Fruit fly (Drosophila melanogaster): ENCODE results near the gene Oli.

Oli gene

DNA sequence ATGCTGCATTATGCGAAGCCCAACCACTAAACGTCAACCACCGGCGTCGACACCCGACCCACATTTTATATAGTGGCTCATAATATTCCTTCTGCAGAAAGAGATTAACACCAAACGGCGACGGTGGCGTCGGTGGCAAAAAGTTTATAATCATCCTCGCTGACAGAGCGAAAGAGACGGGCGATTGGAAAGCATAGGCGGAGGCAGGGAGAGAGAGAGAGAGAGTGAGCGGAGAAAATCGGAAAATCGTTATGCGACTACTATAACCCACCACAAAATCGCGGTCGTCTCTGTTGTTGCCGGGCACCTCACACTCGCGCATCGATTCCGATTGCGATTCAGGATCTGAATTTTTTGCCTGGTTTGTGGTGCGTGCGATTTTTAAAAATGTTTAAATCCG lies at the start of gene Oli:
Gene Oli (plus strand): TSS at position 70 of the 400 bp plus-strand sequence.
- TF ChIP-seq CTCF (optimal IDR thresholded peaks at IDR 0.05) (no peak), CG8478 (optimal IDR thresholded peaks at IDR 0.05) (no peak)

DNA sequence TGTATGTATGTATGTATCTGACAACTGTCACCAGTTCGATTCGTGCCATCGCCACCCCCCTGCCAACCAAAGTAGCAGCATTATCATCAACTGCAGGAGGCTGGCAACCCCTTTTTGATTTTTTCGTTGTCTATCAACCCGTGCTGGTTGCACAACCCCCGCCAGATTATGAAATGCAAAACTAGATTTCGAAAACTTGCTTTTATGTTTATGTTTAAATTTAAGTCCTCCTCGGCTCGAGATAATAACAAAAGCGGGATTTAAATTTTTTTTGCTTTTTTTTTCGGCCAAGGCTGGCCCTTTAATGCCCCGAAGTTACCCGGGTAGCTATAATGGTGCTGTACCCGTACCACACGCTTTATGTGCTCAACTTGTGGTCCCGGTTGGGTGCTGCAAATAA lies 47.9 kb upstream of the Oli start:
- TF ChIP-seq CG8478 (optimal IDR thresholded peaks at IDR 0.05) (no peak), CTCF (optimal IDR thresholded peaks at IDR 0.05) (no peak)

DNA sequence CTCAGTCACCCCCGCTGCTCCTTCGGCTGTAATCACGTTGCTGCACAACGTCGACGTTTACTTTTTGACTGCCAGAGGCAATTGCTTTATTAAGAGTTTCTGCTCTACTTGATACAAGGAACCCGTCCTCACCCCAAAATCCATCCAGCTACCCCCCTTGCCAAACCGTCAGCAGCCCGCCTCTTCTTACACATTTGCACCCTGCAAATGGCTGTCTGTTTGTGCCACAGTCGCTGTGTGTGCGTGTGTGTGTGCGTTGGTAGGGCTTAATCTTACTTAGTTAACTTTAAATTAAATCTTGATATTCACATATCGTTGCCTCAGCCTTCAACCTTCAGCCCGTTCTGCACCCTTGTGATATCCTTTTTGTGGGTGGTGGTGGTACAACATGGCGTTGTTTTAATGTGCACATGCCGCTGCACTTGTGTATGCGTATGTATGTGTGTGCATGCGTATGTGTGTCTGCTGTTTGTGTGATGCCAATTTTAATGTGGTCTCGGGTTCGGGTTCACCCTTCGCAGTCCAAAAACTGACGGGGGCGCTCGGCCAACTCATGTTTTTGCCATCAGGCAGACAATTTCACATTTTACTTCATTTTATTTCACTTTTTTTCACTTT lies 46.2 kb upstream of the Oli start:
- TF ChIP-seq CG8478 (optimal IDR thresholded peaks at IDR 0.05), result no peak
- TF ChIP-seq CTCF (optimal IDR thresholded peaks at IDR 0.05), result no peak

DNA sequence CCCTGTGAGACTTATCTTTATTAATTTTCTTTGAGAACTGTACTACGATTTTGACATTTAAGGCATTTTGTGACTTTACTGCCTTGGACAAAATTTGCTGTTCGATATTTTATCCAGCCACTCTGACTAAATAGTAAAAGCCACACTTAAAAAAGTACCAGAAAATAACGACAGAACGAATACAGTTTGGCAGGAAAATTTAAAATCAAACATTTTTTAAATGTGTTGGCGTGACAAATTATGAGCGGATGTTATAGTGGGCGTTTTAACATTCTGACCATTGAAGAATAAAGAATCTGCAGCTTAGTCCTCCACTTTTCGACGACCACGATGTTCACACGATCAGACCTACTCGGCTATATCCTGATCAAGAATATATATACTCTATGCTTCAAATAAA lies 33.3 kb upstream of the Oli start, which contains the start of gene CG7094:
Gene CG7094 (minus strand): TSS at position 101 of the 400 bp plus-strand sequence.
- TF ChIP-seq CG8478 (optimal IDR thresholded peaks at IDR 0.05), result no peak
- no peak for TF ChIP-seq CTCF (optimal IDR thresholded peaks at IDR 0.05)

DNA sequence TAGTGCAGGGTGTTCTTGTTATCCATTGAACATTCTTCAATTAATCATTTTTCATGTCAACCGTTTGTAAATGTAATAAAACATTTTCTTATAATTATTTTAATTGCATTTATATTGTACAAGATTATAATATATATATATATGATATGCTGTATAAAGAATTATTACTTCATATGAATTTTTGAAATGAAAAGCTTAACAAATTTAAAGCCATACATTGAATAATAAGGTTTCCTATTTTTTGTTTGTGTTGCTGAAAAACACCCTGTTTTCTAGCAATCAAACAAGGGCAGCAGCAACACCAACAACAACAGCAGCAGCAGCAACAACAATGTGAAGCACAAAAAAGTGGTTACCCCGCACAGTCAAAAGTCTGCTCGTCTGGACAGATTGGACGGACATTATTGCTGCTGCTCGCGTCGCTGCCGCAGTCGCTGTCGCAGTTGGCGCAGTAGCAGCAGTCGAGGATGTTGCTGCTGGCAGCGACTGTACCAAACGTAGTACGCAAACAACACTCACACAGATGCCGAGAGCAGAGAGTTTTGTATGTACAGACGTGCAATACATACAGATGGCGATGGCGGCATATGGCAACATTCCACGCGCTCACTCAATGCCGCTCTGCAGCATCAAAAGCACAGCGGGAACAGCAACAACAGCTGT lies 30.7 kb upstream of the Oli start:
- TF ChIP-seq CTCF (optimal IDR thresholded peaks at IDR 0.05) (no peak), CG8478 (optimal IDR thresholded peaks at IDR 0.05) (no peak)

DNA sequence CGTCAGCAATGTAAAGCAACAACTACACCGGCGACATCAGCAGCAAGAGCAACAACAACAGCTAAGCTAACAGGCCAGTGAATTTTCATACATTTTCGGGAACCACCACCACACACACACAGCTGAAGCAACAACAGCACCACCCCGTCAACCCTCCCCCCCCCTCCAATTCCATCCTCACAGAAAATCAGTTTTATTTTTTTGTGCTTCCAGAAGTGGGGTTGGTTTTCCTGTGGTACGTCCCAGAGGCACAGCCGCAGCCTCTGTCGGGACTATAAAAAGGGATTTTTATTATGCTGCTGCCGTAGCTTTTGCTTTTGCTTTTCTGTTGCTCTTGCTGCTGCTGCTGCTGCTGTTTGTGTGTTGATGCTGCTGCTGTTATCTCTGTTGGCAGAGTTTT lies 29.7 kb upstream of the Oli start:
- TF ChIP-seq CTCF (optimal IDR thresholded peaks at IDR 0.05) (no peak), CG8478 (optimal IDR thresholded peaks at IDR 0.05) (no peak)

DNA sequence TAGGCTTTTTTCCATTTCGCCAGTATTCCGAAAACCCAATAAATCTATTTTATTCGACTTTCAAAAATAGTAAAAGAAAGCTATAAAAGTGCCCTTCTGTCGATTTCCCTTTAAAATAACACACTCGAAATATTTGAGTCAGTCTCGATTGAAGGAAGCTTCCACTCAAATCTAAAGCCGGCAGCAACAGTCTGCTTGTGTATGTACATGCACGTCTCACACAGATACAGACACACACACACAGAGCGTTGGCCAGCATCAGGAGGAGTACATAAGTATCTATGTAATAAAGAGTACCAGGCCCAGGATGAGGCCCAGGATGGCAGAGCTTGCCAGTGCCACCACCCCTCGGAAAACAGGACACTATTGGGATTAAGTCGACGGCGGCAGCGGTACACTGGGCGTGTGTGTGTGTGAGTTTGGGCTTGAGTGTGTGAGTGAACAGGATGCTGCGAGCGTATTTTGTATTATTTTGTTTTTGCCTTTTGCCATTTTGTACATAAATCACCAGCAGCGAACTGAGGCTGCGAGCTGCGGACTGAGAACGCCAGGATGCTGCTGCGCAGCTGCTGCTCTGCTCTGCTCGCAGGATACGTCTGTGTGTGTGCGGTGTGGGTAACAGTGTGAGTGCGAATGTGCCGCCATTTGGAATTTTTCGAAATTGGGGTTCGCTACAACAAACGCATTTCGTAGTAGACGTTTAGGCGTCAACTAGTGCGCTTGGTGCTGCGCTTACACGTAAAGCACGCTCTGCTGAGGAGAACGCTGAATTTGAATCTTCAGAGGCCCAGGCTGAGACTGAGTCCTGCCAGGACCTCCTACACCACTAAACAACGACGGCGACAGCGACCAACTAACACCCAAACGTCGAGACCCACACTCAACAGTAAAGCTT lies 28.6 kb upstream of the Oli start:
- TF ChIP-seq CG8478 (optimal IDR thresholded peaks at IDR 0.05) (no peak), CTCF (optimal IDR thresholded peaks at IDR 0.05) (no peak)

DNA sequence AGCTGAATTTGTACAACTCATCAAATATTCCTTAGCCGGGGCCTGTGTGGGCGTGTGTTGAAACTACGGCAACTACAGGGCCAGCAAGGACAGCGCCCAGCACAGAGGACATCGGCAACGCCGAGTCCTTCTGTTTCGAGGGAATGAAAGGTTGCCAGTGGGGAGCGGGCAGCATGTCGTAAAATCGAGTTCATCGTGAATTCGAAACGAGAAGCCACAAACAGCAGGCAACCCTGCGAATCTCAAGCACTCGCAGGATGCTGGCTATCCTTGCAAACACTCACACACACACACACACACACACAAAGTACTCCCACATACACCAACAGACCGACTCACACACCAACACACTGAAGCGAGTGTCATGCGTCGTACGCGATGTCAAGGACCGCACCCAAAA lies 27.1 kb upstream of the Oli start:
- TF ChIP-seq CTCF (optimal IDR thresholded peaks at IDR 0.05), result no peak
- no peak for TF ChIP-seq CG8478 (optimal IDR thresholded peaks at IDR 0.05)

DNA sequence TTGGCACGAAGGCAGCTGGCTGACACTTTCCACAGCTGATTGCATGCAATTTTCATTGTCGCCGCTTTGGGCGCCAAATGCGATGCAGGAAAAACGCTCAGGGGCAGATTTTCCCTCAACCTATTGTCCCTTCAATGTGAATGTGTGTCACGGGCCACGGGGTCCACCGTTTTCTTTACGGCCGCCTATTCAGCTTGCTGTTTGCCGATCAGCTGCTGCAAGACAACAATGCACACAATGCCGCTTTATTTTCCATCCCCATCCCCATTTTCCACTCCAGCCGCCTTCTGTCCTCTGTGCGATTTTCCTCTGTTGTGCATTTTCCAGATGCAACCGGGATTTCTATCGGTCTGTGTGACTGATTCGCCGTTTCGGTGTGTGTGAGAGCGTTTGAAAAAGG lies 24.3 kb upstream of the Oli start:
- TF ChIP-seq CTCF (optimal IDR thresholded peaks at IDR 0.05) (no peak), CG8478 (optimal IDR thresholded peaks at IDR 0.05) (no peak)

DNA sequence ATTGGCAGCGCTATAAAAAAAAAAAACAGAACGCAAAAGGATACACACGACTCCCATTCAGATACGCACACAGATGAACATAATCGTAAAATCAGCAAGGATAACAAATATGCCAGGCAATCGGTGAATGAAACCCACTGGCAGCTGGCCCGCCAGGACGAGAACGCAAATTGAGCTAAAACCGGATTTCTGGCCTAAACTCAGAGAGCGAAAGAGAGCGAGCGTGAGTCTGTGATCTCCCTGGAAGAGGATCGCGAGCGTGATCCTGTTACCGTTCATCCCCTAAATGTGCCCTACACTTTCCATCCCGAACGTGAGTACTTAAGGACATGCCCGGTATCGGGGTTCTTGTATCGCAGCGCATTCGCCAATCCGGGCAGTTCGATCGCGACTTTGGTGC lies 23.2 kb upstream of the Oli start:
- TF ChIP-seq CG8478 (optimal IDR thresholded peaks at IDR 0.05) (no peak), CTCF (optimal IDR thresholded peaks at IDR 0.05) (no peak)

DNA sequence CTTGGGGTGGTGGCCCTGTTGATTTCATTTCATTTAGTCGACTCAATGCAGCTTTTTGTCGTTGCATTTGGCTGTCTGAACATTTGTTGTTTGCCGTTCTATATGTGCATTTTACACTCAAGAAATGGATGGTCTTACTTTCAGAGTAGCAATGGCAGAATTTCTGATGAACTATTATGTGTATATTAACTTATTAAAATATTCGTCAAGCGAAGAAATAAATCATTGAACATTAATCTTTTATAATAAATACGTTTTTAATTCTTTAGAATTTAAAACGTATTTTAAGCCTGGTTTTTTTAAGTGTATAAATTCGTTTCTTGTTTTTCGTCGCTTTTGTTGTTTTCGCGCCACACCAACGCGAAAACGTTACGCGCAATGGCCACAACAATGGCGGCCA lies 15.9 kb upstream of the Oli start:
- TF ChIP-seq CTCF (optimal IDR thresholded peaks at IDR 0.05) (no peak), CG8478 (optimal IDR thresholded peaks at IDR 0.05) (no peak)

DNA sequence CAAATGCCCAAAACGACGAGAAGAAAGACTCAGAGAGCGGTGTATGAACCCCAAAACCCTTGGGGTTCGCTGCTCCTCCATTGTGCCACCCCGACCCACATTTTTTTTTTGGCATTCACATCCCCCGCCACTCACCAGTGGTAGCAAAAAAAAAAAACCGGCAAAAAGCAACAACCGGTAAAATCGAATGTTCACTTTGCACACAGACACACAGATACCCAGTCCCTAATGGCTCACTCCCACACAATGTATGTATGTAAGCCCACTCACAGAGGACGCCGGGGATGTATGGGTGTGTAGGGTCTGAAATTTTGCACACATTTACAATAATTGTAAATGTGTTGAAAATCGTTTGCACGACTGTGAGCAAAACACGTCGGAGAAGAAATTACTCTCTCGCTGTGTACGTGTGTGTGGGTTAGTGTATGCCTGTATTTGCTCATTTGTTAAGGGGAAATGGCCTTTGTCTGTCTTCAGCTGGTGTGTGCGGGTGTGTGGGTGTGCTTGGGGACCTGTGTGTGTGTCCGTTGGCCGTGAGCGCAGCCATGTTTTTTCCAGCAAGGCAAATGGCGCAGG lies 14.6 kb upstream of the Oli start:
- TF ChIP-seq CG8478 (optimal IDR thresholded peaks at IDR 0.05) (no peak), CTCF (optimal IDR thresholded peaks at IDR 0.05) (no peak)

DNA sequence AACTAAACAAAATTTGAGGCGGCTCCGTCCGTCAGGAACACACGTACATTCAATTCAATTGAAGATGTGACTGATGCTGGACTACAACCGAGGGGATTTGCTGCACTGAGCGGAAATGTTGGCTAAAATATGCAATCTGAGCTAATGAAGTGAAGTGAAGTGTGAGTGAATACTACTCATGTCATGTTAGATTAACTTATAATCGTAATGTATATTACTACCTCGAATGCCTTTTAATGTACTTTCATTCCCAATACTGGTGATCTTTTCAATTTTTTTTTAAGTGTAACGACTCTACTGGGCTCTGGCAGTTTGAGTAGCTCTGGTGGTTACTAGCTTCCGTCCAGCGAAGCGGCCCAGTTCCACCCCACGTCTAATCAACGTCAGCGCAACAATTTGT lies 6.0 kb upstream of the Oli start:
- TF ChIP-seq CTCF (optimal IDR thresholded peaks at IDR 0.05) (no peak), CG8478 (optimal IDR thresholded peaks at IDR 0.05) (no peak)

DNA sequence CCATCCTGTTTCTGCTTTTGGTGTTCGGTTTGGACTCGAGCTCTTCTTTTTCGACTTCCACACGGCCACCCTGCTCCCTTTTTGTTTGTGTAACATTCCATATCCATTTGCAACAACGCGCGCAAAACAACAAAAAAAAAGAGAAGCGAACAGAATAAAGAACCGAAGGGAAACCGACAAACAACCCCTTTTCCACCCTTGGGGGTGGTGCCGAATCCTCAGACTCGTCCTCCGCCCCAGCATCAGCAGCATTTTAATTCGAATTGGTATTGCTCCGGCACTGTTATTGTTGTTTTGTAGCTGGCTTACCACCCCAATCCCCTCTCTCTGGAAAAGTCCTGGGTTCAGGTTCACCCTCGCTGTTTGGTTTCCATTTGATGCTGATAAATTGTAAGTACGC lies 4.0 kb upstream of the Oli start:
- TF ChIP-seq CG8478 (optimal IDR thresholded peaks at IDR 0.05) (no peak), CTCF (optimal IDR thresholded peaks at IDR 0.05) (no peak)

DNA sequence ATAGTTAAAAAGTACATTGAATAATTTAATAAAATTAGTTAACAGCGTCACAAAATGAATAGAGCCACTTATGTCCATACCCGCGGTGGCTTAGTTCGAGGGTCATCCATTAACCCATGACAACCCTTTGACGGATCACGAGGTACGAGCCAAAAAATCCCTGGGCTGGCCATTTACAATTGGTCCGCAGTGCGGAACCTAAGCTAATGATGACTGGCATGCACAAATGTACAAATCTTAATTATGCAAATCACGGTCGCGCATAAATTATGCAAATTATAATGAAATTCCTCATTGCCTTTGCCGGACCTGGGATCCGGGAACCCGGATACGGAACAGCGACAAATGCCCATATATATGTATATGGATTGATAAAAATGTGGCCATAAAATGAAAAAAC lies 2.2 kb upstream of the Oli start:
- no peak for TF ChIP-seq CTCF (optimal IDR thresholded peaks at IDR 0.05)

Data from S2 (cell line).